Worm (Caenorhabditis elegans) whole organism, young adult: ENCODE measurements around the gene chpf-1.

Experiments
- cebp-1 ChIP-seq, 2 experiments: fragments of 200-800 bp in 1 of 2; sonication (Bioruptor generic) in 1 of 2; sonication (generic microtip) in 1 of 2; IDR thresholded peaks in 1 of 2; optimal IDR thresholded peaks in 1 of 2; 2 replicates each; pipeline versions ENCODE4 v1.3.6 to Lab custom; 2017 to 2022; ENCODE audit warnings: missing compliant biosample characterization in 2 of 2, missing genetic modification characterization in 2 of 2, mild to moderate bottlenecking in 1 of 2, missing genetic modification reagents in 1 of 2, moderate library complexity in 1 of 2
- snpc-4 ChIP-seq, 5 experiments: fragments of 150-350 bp in 1 of 5; sonication (generic microtip) in 4 of 5; optimal IDR thresholded peaks; 2 replicates each; lab custom pipeline; 2014 to 2018; ENCODE audit warnings: missing genetic modification characterization in 5 of 5, missing biosample characterization in 3 of 5, antibody characterized with exemption in 2 of 5, mild to moderate bottlenecking in 2 of 5, missing compliant biosample characterization in 2 of 5, missing genotype in 2 of 5, moderate library complexity in 2 of 5, missing genetic modification reagents in 1 of 5
- unc-62 ChIP-seq: fragments of 150-350 bp; optimal IDR thresholded peaks from 2 replicates; lab custom pipeline; 2014; ENCODE audit warnings: missing biosample characterization, missing genetic modification reagents, missing genetic modification characterization

ce11 chrV:10227333-10227732 is 24.0 kb upstream of the chpf-1 start, which contains the start of gene ttr-19:
- TF ChIP-seq snpc-4 (GFP tag; optimal IDR thresholded peaks at IDR 0.05; lab: Kevin White, UChicago) (no peak), snpc-4 (tag; optimal IDR thresholded peaks at IDR 0.05; lab: Kevin White, UChicago) (no peak), cebp-1 (GFP tag; IDR thresholded peaks at IDR 0.05; lab: Robert Waterston, UW) (no peak), cebp-1 (tag; optimal IDR thresholded peaks at IDR 0.05; lab: Kevin White, UChicago) (no peak), unc-62 (GFP tag; lab: Kevin White, UChicago) (no peak)
